Worm (Caenorhabditis elegans): Measurements from ENCODE around the gene arl-1.
A peak's percentile ranks its signal among the peaks of the same experiment; 100 is the strongest.

The arl-1 gene

DNA sequence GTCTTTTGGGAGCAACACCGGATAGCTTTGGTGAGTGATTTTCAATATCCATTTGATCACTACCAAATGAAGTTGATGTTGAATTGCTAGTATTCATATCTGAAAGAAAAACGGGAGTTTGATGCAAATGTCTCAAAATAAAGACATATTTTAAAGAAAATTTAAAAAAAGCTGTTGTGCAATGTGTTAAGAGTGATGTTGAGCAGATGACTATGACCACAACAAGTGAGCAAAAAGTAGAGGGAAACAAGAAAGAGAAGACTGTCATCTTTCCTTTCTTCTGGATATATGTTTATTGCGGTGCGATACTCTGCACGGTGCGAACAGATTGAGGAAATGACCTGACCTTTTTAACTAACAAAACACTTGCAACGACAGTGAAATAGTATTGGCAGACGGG lies 41.6 kb downstream of the arl-1 start, which contains the start of gene T22C8.4:
Gene T22C8.4, minus strand, starts transcription at position 101 of the 400 bp plus-strand sequence.
- TF ChIP-seq zfh-2 (GFP tag; conservative IDR thresholded peaks at IDR 0.05) (no peak), repo-1 (tag; optimal IDR thresholded peaks at IDR 0.05) (no peak), fkh-3 (tag; optimal IDR thresholded peaks at IDR 0.05) (no peak), ceh-100 (GFP tag; IDR thresholded peaks at IDR 0.05) (no peak), pha-4 (tag; optimal IDR thresholded peaks at IDR 0.05) (no peak)

DNA sequence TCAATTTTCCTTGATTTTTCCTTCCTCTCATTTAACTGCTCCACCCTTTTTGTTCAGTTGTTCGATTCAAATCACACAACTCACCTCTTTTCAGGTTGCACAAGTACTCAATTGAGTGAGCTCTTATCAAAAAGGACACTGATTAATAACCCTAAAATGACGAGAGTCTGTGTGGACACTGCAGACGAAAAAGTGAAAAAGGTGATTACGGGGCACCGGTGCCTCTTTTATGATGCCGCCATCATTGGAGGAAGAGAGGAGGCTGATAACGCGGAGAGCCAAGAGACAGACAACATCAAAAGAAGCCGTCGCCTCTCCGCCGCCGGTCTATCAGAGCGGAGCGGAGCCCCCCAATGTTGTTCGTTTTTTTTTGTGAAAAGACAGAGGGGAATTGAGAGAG lies 43.4 kb downstream of the arl-1 start, which contains the start of gene sptf-2:
Gene sptf-2, plus strand, starts transcription at position 297 of the 400 bp plus-strand sequence.
- TF ChIP-seq F55B11.4 (tag; optimal IDR thresholded peaks at IDR 0.05; ENCODE audit: borderline replicate concordance, insufficient read depth) (no peak), hmg-1.2 (GFP tag; IDR thresholded peaks at IDR 0.05) (peak; percentile 16; the same call in 1 of the 2 replicates), ztf-22 (GFP tag; optimal IDR thresholded peaks at IDR 0.05) (peak; percentile 23), ets-4 (GFP tag; optimal IDR thresholded peaks at IDR 0.05) (peak; percentile 70), sptf-2 (GFP tag; optimal IDR thresholded peaks at IDR 0.05) (peak; percentile 99), atf-7 (tag; optimal IDR thresholded peaks at IDR 0.05) (peak; percentile 25), ceh-40 (GFP tag; IDR thresholded peaks at IDR 0.05) (0 out of 2 replicates have a peak, but pooled peaks have one; percentile 4), snpc-4 (GFP tag; optimal IDR thresholded peaks at IDR 0.05) (no peak), snpc-4 (tag; optimal IDR thresholded peaks at IDR 0.05) (no peak), nhr-80 (tag; optimal IDR thresholded peaks at IDR 0.05) (peak; percentile 99)

DNA sequence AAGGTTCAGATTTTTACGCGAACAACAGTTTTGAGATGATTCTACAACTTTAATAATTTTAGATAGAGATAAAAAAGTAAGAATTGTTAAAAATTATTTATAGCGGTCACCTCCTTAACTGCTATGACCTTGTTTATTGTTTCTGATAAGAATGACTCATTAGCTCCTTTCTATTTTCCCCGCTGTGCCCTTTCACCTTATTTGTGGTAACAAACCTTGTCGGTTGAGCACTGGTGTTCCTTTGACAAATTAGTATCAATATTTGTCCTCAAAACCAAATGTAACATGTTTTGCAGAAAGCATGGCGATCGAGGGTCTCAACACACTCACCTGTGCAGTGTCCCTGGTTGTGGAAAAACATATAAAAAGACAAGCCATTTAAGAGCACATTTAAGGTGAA lies 44.8 kb downstream of the arl-1 start:
- TF ChIP-seq efl-1 (GFP tag; optimal IDR thresholded peaks at IDR 0.05) = no peak
- no peak for TF ChIP-seq madf-3 (GFP tag; IDR thresholded peaks at IDR 0.05)
- no peak for TF ChIP-seq D2030.7 (GFP tag; IDR thresholded peaks at IDR 0.05)
- no peak for TF ChIP-seq somi-1 (GFP tag; optimal IDR thresholded peaks at IDR 0.05)
- TF ChIP-seq gei-17 (GFP tag; optimal IDR thresholded peaks at IDR 0.05) = no peak
- no peak for TF ChIP-seq lag-1 (GFP tag; IDR thresholded peaks at IDR 0.05)
- TF ChIP-seq nhr-90 (tag; optimal IDR thresholded peaks at IDR 0.05) = no peak
- no peak for TF ChIP-seq ceh-100 (GFP tag; IDR thresholded peaks at IDR 0.05)
- TF ChIP-seq hlh-12 (tag; optimal IDR thresholded peaks at IDR 0.05) = no peak
- TF ChIP-seq attf-6 (GFP tag; IDR thresholded peaks at IDR 0.05) = no peak
- TF ChIP-seq rpc-1 (optimal IDR thresholded peaks at IDR 0.05) = no peak
- no peak for TF ChIP-seq rpc-1 (tag; optimal IDR thresholded peaks at IDR 0.05)
- TF ChIP-seq bed-2 (GFP tag; IDR thresholded peaks at IDR 0.05) = no peak
- TF ChIP-seq mcd-1 (GFP tag; IDR thresholded peaks at IDR 0.05) = no peak
- TF ChIP-seq repo-1 (tag; optimal IDR thresholded peaks at IDR 0.05) = no peak
- TF ChIP-seq madf-8 (GFP tag; conservative IDR thresholded peaks at IDR 0.05) = no peak
- TF ChIP-seq hmg-20 (GFP tag; IDR thresholded peaks at IDR 0.05) = no peak
- TF ChIP-seq let-526 (GFP tag; IDR thresholded peaks at IDR 0.05) = no peak

DNA sequence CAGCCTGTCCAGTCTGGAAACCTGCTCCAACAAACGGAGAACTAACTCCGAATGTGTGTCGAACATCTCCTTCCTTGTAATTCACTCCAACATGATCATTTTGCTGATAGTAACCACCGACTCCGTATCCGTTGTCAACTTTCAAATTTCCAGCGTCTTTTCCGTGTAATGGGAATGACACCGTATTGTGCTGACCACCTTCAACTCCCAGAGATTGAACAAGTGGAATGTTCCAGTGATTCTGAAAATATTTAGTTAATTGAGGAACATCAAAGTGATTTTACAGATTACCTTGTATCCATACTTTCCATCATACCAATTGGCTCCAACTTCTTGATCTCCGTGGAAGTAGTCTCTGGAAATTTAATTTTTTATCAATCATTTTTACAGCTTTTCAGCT lies 46.1 kb downstream of the arl-1 start:
- no peak for TF ChIP-seq F33H1.4 (GFP tag; IDR thresholded peaks at IDR 0.05)
- TF ChIP-seq die-1 (tag; optimal IDR thresholded peaks at IDR 0.05) = no peak
- no peak for TF ChIP-seq ekl-4 (GFP tag; IDR thresholded peaks at IDR 0.05)

DNA sequence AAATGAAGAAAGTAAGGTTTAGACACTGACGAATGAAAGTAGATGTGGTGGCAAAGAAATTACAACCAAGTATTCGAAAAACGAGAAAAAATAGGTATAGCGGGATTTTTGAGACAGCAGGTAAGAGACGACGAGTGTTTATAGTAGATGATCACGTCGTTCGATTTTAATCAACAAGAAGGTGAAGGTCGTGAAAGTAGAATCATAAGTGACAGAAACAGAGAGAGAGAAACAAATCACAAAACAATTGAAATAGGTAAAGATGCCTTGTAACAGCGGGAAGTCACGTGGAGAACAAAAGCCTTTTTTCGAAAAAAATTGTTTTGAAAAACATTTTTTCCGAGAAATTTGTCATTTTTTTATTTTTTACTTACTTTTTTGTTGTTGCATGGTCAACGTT lies 48.3 kb downstream of the arl-1 start, which contains the start of gene T22C8.6:
Gene T22C8.6, minus strand, starts transcription at position 194 of the 400 bp plus-strand sequence.
- no peak for TF ChIP-seq aptf-2 (GFP tag; conservative IDR thresholded peaks at IDR 0.05)
- no peak for TF ChIP-seq akir-1 (GFP tag; optimal IDR thresholded peaks at IDR 0.05)
- no peak for TF ChIP-seq gei-17 (GFP tag; optimal IDR thresholded peaks at IDR 0.05)
- TF ChIP-seq attf-5 (GFP tag; optimal IDR thresholded peaks at IDR 0.05) = no peak
- TF ChIP-seq hlh-26 (GFP tag; conservative IDR thresholded peaks at IDR 0.05) = no peak
- no peak for TF ChIP-seq hmg-20 (GFP tag; IDR thresholded peaks at IDR 0.05)
- no peak for TF ChIP-seq fkh-3 (tag; optimal IDR thresholded peaks at IDR 0.05)
- no peak for TF ChIP-seq T07F8.4 (tag; optimal IDR thresholded peaks at IDR 0.05)
- no peak for TF ChIP-seq ztf-18 (tag; optimal IDR thresholded peaks at IDR 0.05)
- no peak for TF ChIP-seq ceh-100 (GFP tag; IDR thresholded peaks at IDR 0.05)
- no peak for TF ChIP-seq lsy-27 (tag; optimal IDR thresholded peaks at IDR 0.05; ENCODE audit: borderline replicate concordance, insufficient read depth)
- TF ChIP-seq sdz-38 (tag; optimal IDR thresholded peaks at IDR 0.05) = no peak
- no peak for TF ChIP-seq hsf-1 (GFP tag; IDR thresholded peaks at IDR 0.05)
- TF ChIP-seq dpff-1 (tag; optimal IDR thresholded peaks at IDR 0.05) = no peak
- no peak for TF ChIP-seq aptf-3 (GFP tag; IDR thresholded peaks at IDR 0.05)

Measured in whole organism, young adult.